Worm (Caenorhabditis elegans) whole organism, L4 larva: Measurements from ENCODE around the gene K01A6.4.

ENCODE experiments used
- ceh-20 ChIP-seq: fragments of 200-800 bp; sonication (Bioruptor generic); IDR thresholded peaks from 2 replicates; pipeline ENCODE4 v1.3.6; 2022; ENCODE audit warnings: missing genetic modification reagents, missing genetic modification characterization, missing compliant biosample characterization
- ceh-82 ChIP-seq: sonication (generic microtip); optimal IDR thresholded peaks from 2 replicates; lab custom pipeline; 2017; ENCODE audit warnings: missing biosample characterization, missing genetic modification characterization
- egl-43 ChIP-seq: fragments of 200-800 bp; sonication (Bioruptor generic); IDR thresholded peaks from 2 replicates; pipeline ENCODE4 v1.3.6; 2022; ENCODE audit warnings: missing genetic modification reagents, missing genetic modification characterization, missing compliant biosample characterization
- fos-1 ChIP-seq: fragments of 150-350 bp; optimal IDR thresholded peaks from 2 replicates; lab custom pipeline; 2014; ENCODE audit warnings: missing biosample characterization, missing genetic modification characterization
- lin-29 ChIP-seq: fragments of 200-800 bp; sonication (Bioruptor generic); IDR thresholded peaks from 2 replicates; pipeline ENCODE4 v1.3.6; 2022; ENCODE audit warnings: missing genetic modification reagents, missing genetic modification characterization, missing compliant biosample characterization
- madf-5 ChIP-seq, 2 experiments: fragments of 200-800 bp; sonication (Bioruptor generic); IDR thresholded peaks; 2 replicates each; pipeline ENCODE4 v1.3.6; 2022; ENCODE audit warnings: missing compliant biosample characterization in 2 of 2, missing genetic modification characterization in 2 of 2
- sdz-12 ChIP-seq: fragments of 200-800 bp; sonication (Bioruptor generic); optimal IDR thresholded peaks from 2 replicates; lab custom pipeline; 2018; ENCODE audit warnings: mild to moderate bottlenecking, missing genetic modification characterization, missing compliant biosample characterization

- TF ChIP-seq sdz-12 (GFP tag; lab: Kevin White, UChicago) (no peak), fos-1 (no peak), lin-29 (GFP tag; lab: Robert Waterston, UW) (no peak), egl-43 (GFP tag; lab: Robert Waterston, UW) (no peak), madf-5 (GFP tag; IDR thresholded peaks at IDR 0.05; lab: Robert Waterston, UW) (no peak), ceh-82 (tag; lab: Kevin White, UChicago) (no peak), ceh-20 (GFP tag; lab: Robert Waterston, UW) (no peak)
Measured at ce11 chrIV:11787793-11788192, 47.7 kb upstream of the K01A6.4 start.
